Fruit fly (Drosophila melanogaster) whole organism, prepupa: ENCODE results near the gene Tsp29Fa.

Experiments
- CG10669 ChIP-seq: fragments of 200-800 bp; sonication (Bioruptor generic); optimal IDR thresholded peaks from 3 replicates; lab custom pipeline; 2018; ENCODE audit warnings: missing biosample characterization, mild to moderate bottlenecking, missing genetic modification characterization, moderate library complexity
- CG11294 ChIP-seq: fragments of 200-800 bp; sonication (Bioruptor generic); IDR thresholded peaks from 2 replicates; pipeline ENCODE4 v1.3.6; 2022; ENCODE audit warnings: missing biosample characterization, missing genetic modification characterization
- CG11762 ChIP-seq: fragments of 200-800 bp; sonication (Bioruptor generic); optimal IDR thresholded peaks from 3 replicates; lab custom pipeline; 2016; ENCODE audit warnings: missing biosample characterization, missing genetic modification characterization; ENCODE audit not compliant: insufficient read depth
- CG11902 ChIP-seq: fragments of 200-800 bp; sonication (Bioruptor generic); optimal IDR thresholded peaks from 3 replicates; lab custom pipeline; 2016; ENCODE audit warnings: missing biosample characterization, missing genetic modification characterization
- CG15336 ChIP-seq: fragments of 200-800 bp; sonication (Bioruptor generic); IDR thresholded peaks from 2 replicates; pipeline ENCODE4 v1.3.6; 2022; ENCODE audit warnings: missing biosample characterization, missing genetic modification characterization
- CG1621 ChIP-seq: fragments of 200-800 bp; sonication (Bioruptor generic); optimal IDR thresholded peaks from 3 replicates; lab custom pipeline; 2018; ENCODE audit warnings: missing biosample characterization, mild to moderate bottlenecking, missing genetic modification characterization
- CG16779 ChIP-seq: fragments of 200-800 bp; sonication (Bioruptor generic); optimal IDR thresholded peaks from 3 replicates; lab custom pipeline; 2017; ENCODE audit warnings: missing biosample characterization, mild to moderate bottlenecking, missing genetic modification characterization
- CG3032 ChIP-seq: fragments of 200-800 bp; optimal IDR thresholded peaks from 2 replicates; lab custom pipeline; 2019; ENCODE audit warnings: missing biosample characterization, mild to moderate bottlenecking, missing genetic modification characterization, moderate library complexity
- CG34406 ChIP-seq: fragments of 200-800 bp; sonication (Bioruptor generic); optimal IDR thresholded peaks from 3 replicates; lab custom pipeline; 2016; ENCODE audit warnings: missing biosample characterization, missing genetic modification characterization
- CG3919 ChIP-seq: fragments of 200-800 bp; sonication (Bioruptor generic); optimal IDR thresholded peaks from 3 replicates; lab custom pipeline; 2016; ENCODE audit warnings: missing biosample characterization, missing genetic modification characterization
- CG6163 ChIP-seq: fragments of 200-800 bp; sonication (Bioruptor generic); IDR thresholded peaks from 3 replicates; pipeline ENCODE4 v1.3.6; 2022; ENCODE audit warnings: missing biosample characterization, missing genetic modification characterization
- CG6276 ChIP-seq: fragments of 200-800 bp; sonication (Bioruptor generic); optimal IDR thresholded peaks from 2 replicates; lab custom pipeline; 2017; ENCODE audit warnings: missing biosample characterization, mild to moderate bottlenecking, missing genetic modification characterization
- CG6792 ChIP-seq: fragments of 200-800 bp; sonication (Bioruptor generic); optimal IDR thresholded peaks from 3 replicates; lab custom pipeline; 2016; ENCODE audit warnings: missing biosample characterization, missing genetic modification characterization
- CG6808 ChIP-seq: fragments of 200-800 bp; sonication (Bioruptor generic); optimal IDR thresholded peaks from 3 replicates; lab custom pipeline; 2017; ENCODE audit warnings: missing biosample characterization, missing genetic modification characterization, mild to moderate bottlenecking, moderate library complexity, missing genetic modification reagents
- CG6854 ChIP-seq: fragments of 200-800 bp; sonication (Bioruptor generic); optimal IDR thresholded peaks from 2 replicates; lab custom pipeline; 2017; ENCODE audit warnings: missing biosample characterization, mild to moderate bottlenecking, missing genetic modification characterization
- CG8119 ChIP-seq: fragments of 200-800 bp; sonication (Bioruptor generic); IDR thresholded peaks from 3 replicates; pipeline ENCODE4 v1.3.6; 2022; ENCODE audit warnings: missing biosample characterization, missing genetic modification characterization
- CG8632 ChIP-seq: fragments of 200-800 bp; sonication (Bioruptor generic); optimal IDR thresholded peaks from 3 replicates; lab custom pipeline; 2016; ENCODE audit warnings: missing biosample characterization, missing genetic modification characterization
- Eip75B ChIP-seq: fragments of 200-800 bp; sonication (Bioruptor generic); optimal IDR thresholded peaks from 3 replicates; lab custom pipeline; 2016; ENCODE audit warnings: missing biosample characterization, missing genetic modification characterization
- Eip78C ChIP-seq: fragments of 200-800 bp; sonication (Bioruptor generic); peaks from one replicate; lab custom pipeline; 2016; ENCODE audit warnings: missing biosample characterization, missing genetic modification characterization
- Gug ChIP-seq: fragments of 200-800 bp; sonication (Bioruptor generic); IDR thresholded peaks from 2 replicates; pipeline ENCODE4 v1.3.6; 2022; ENCODE audit warnings: missing biosample characterization, missing genetic modification characterization
- Hr38 ChIP-seq: sonication (Bioruptor generic); optimal IDR thresholded peaks from 2 replicates; lab custom pipeline; 2016; ENCODE audit warnings: missing biosample characterization, missing genetic modification characterization
- Hr4 ChIP-seq: fragments of 200-800 bp; sonication (Bioruptor generic); optimal IDR thresholded peaks from 3 replicates; lab custom pipeline; 2016; ENCODE audit warnings: missing biosample characterization, missing genetic modification characterization
- Lpt ChIP-seq: fragments of 200-800 bp; sonication (Bioruptor generic); optimal IDR thresholded peaks from 3 replicates; lab custom pipeline; 2016; ENCODE audit warnings: missing biosample characterization, missing genetic modification characterization
- Met ChIP-seq: fragments of 200-800 bp; sonication (Bioruptor generic); optimal IDR thresholded peaks from 3 replicates; lab custom pipeline; 2016; ENCODE audit warnings: missing biosample characterization, missing genetic modification characterization
- OdsH ChIP-seq: fragments of 200-800 bp; sonication (Bioruptor generic); optimal IDR thresholded peaks from 3 replicates; lab custom pipeline; 2016; ENCODE audit warnings: missing biosample characterization, missing genetic modification characterization
- Sox102F ChIP-seq: fragments of 200-800 bp; sonication (Bioruptor generic); optimal IDR thresholded peaks from 2 replicates; lab custom pipeline; 2016; ENCODE audit warnings: missing biosample characterization, mild to moderate bottlenecking, missing genetic modification characterization
- Sox14 ChIP-seq: fragments of 200-800 bp; sonication (Bioruptor generic); optimal IDR thresholded peaks from 3 replicates; lab custom pipeline; 2016; ENCODE audit warnings: missing biosample characterization, missing genetic modification characterization
- Sox15 ChIP-seq: fragments of 200-800 bp; sonication (Bioruptor generic); optimal IDR thresholded peaks from 3 replicates; lab custom pipeline; 2016; ENCODE audit warnings: missing biosample characterization, missing genetic modification characterization
- acj6 ChIP-seq: fragments of 200-800 bp; sonication (Bioruptor generic); optimal IDR thresholded peaks from 3 replicates; lab custom pipeline; 2016; ENCODE audit warnings: missing biosample characterization, missing genetic modification characterization
- dac ChIP-seq: fragments of 200-800 bp; sonication (Bioruptor generic); optimal IDR thresholded peaks from 2 replicates; lab custom pipeline; 2017; ENCODE audit warnings: missing biosample characterization, mild to moderate bottlenecking, missing genetic modification characterization
- eg ChIP-seq: fragments of 200-800 bp; sonication (Bioruptor generic); IDR thresholded peaks from 3 replicates; pipeline ENCODE4 v1.3.6; 2022; ENCODE audit warnings: missing biosample characterization, missing genetic modification characterization
- esn ChIP-seq: fragments of 200-800 bp; sonication (Bioruptor generic); optimal IDR thresholded peaks from 2 replicates; lab custom pipeline; 2016; ENCODE audit warnings: missing biosample characterization, mild to moderate bottlenecking, missing genetic modification characterization, moderate library complexity
- fd85E ChIP-seq: fragments of 200-800 bp; sonication (Bioruptor generic); optimal IDR thresholded peaks from 3 replicates; lab custom pipeline; 2016; ENCODE audit warnings: missing biosample characterization, missing genetic modification characterization
- fkh ChIP-seq: fragments of 200-800 bp; sonication (Bioruptor generic); optimal IDR thresholded peaks from 3 replicates; lab custom pipeline; 2017; ENCODE audit warnings: missing biosample characterization, mild to moderate bottlenecking, missing genetic modification characterization, moderate library complexity
- net ChIP-seq: fragments of 200-800 bp; sonication (Bioruptor generic); optimal IDR thresholded peaks from 3 replicates; lab custom pipeline; 2016; ENCODE audit warnings: missing biosample characterization, missing genetic modification characterization
- pdm3 ChIP-seq: fragments of 200-800 bp; sonication (Bioruptor generic); optimal IDR thresholded peaks from 3 replicates; lab custom pipeline; 2016; ENCODE audit warnings: missing biosample characterization, missing genetic modification characterization
- ss ChIP-seq, 2 experiments: fragments of 200-800 bp; sonication (Bioruptor generic); optimal IDR thresholded peaks; 2 replicates in 1 of 2; 3 replicates in 1 of 2; lab custom pipeline; 2017 to 2018; ENCODE audit warnings: mild to moderate bottlenecking in 2 of 2, missing biosample characterization in 2 of 2, missing genetic modification characterization in 2 of 2, moderate library complexity in 1 of 2
- svp ChIP-seq: fragments of 200-800 bp; sonication (Bioruptor generic); peaks from one replicate; lab custom pipeline; 2016; ENCODE audit warnings: missing biosample characterization, missing genetic modification characterization
- topi ChIP-seq: fragments of 200-800 bp; sonication (Bioruptor generic); optimal IDR thresholded peaks from 3 replicates; lab custom pipeline; 2016; ENCODE audit warnings: missing biosample characterization, missing genetic modification characterization
- vri ChIP-seq: fragments of 200-800 bp; sonication (Bioruptor generic); optimal IDR thresholded peaks from 3 replicates; lab custom pipeline; 2016; ENCODE audit warnings: missing biosample characterization, mild to moderate bottlenecking, missing genetic modification characterization

The Tsp29Fa gene

dm6 chr2L:8937003-8937402, 3.2 kb downstream of the Tsp29Fa start, which contains the start of gene Tsp29Fb (continued):
- TF ChIP-seq Eip75B (GFP tag; lab: Kevin White, UChicago), result peak; percentile 48
- peak; percentile 75 for TF ChIP-seq esn (GFP tag; lab: Kevin White, UChicago)
- peak; percentile 20 for TF ChIP-seq CG11902
- TF ChIP-seq CG3032 (tag; lab: Kevin White, UChicago), result no peak
- TF ChIP-seq Eip78C (GFP tag; lab: Kevin White, UChicago), result peak; percentile 89
- no peak for TF ChIP-seq CG6854 (GFP tag; lab: Kevin White, UChicago)
- TF ChIP-seq ss (GFP tag; optimal IDR thresholded peaks at IDR 0.05; lab: Kevin White, UChicago), result no peak
- TF ChIP-seq vri, result peak; percentile 4
- peak; percentile 53 for TF ChIP-seq Hr4 (GFP tag; lab: Kevin White, UChicago)
- TF ChIP-seq CG11762 (GFP tag; lab: Kevin White, UChicago), result peak; percentile 23
- peak; percentile 63 for TF ChIP-seq Sox102F (GFP tag; lab: Kevin White, UChicago)
- TF ChIP-seq CG11294 (GFP tag; lab: Robert Waterston, UW), result peak; percentile 26; the same call in 1 of the 2 replicates
- peak; percentile 63 for TF ChIP-seq acj6 (GFP tag; lab: Kevin White, UChicago)
- no peak for TF ChIP-seq fd85E (GFP tag; lab: Kevin White, UChicago)
- peak; percentile 44 for TF ChIP-seq net (GFP tag; lab: Kevin White, UChicago)
- TF ChIP-seq Lpt (GFP tag; lab: Kevin White, UChicago), result no peak
- TF ChIP-seq dac, result no peak
- no peak for TF ChIP-seq CG3919
- no peak for TF ChIP-seq CG1621 (tag; lab: Kevin White, UChicago)
- TF ChIP-seq Sox14, result peak; percentile 61
- peak; percentile 65 for TF ChIP-seq pdm3
- TF ChIP-seq Hr38 (GFP tag; lab: Kevin White, UChicago), result no peak
- TF ChIP-seq Gug, result 0 out of 2 replicates have a peak, but pooled peaks have one; percentile 28
- no peak for TF ChIP-seq CG6808 (GFP tag; lab: Kevin White, UChicago)
- peak; percentile 53; the same call in 1 of the 2 replicates for TF ChIP-seq CG15336
- TF ChIP-seq CG6276, result no peak
- TF ChIP-seq Sox15 (GFP tag; lab: Kevin White, UChicago), result peak; percentile 48

DNA sequence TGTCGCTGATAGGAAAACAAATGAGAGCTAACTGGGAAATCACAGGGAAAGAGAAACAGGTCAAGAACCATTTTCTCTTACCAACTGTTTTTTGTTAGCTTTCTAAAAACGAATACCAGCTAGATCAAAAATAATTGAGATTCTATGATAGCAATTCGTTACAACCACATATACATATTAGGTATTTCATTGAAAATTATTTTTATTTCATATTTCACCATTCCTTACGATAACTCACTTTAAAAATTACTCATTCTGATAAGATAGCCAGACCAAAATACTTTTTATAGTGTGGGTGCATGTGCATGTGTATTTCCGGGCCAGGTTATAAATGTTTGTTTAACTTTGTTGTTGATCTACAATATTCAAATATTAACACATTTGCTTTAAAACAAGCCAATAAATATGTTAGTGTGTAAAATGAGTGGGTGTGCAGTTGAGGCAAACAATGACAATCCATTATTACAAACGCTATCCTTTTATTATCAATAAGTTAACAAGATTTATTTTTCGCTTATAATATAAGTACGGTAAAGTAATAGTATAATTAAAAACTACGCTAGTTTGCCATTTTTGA, 4.2 kb downstream of the Tsp29Fa start:
- TF ChIP-seq Gug (no peak), CG15336 (no peak), fkh (GFP tag; lab: Kevin White, UChicago) (peak; percentile 47), Eip78C (GFP tag; lab: Kevin White, UChicago) (peak; percentile 26), svp (peak; percentile 51), CG6792 (GFP tag; lab: Kevin White, UChicago) (no peak), Met (GFP tag; lab: Kevin White, UChicago) (no peak)

DNA sequence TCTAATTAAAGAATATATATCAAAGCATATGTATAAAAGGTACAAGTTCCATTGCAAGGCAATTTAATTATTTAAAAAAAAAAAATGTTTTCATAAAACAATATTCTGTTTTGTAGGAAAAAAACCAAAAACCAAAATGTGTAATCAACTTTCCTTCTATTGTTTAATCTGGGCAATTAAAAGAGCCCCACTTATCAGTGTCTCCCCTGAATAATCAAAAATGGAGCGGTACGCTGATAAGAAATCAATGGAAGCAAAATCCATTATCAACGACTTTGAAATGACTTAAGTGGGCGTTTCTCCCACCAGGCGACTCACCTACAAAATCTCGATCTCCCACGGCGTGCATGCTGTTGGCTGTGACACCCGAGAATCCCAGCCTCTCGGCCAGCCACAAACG, 6.9 kb downstream of the Tsp29Fa start:
- TF ChIP-seq CG6276, result no peak
- peak; percentile 46 for TF ChIP-seq vri
- TF ChIP-seq CG34406 (GFP tag; lab: Kevin White, UChicago), result no peak
- TF ChIP-seq svp, result peak; percentile 72

DNA sequence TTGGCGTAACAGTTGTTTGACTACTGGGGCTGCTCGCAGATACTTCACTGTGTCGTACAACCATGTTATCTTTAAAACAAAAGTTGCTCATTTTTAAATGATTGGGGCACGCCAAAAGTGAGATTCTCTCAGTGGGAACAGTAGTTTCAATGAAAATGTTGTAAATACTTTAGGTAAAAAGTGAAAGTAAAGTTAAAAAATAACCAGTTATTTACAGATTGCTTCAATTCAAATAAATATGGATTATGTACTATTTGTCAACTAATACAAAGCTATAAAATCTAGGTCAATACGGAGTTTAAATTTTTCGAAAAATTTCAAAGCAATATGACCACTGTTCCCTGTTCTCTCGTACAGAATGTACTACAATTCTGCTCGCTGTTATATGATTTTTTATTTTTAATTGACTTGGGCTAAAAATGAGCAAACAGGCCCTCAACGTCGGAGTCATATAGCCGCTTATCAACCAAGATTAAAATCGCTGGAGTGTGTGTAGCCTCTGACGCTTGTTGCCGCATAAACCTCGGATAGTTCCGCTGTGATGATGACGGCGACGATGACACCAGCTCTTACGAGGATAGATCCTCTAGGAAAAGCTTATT, 8.1 kb downstream of the Tsp29Fa start, which contains the start of gene Argl:
Argl (minus strand) TSS at position 370 of the 602 bp plus-strand sequence.
- peak; percentile 20 for TF ChIP-seq fkh (GFP tag; lab: Kevin White, UChicago)
- no peak for TF ChIP-seq OdsH (GFP tag; lab: Kevin White, UChicago)
- TF ChIP-seq CG6808 (GFP tag; lab: Kevin White, UChicago), result no peak
- no peak for TF ChIP-seq CG10669 (GFP tag; lab: Kevin White, UChicago)
- peak; percentile 3 for TF ChIP-seq pdm3
- TF ChIP-seq ss (GFP tag; optimal IDR thresholded peaks at IDR 0.05; lab: Kevin White, UChicago), result no peak
- no peak for TF ChIP-seq CG6854 (GFP tag; lab: Kevin White, UChicago)
- TF ChIP-seq CG8632 (GFP tag; lab: Kevin White, UChicago), result peak; percentile 18
- TF ChIP-seq CG3919, result no peak
- peak; percentile 18 for TF ChIP-seq Met (GFP tag; lab: Kevin White, UChicago)
- peak; percentile 12 for TF ChIP-seq CG16779 (tag; lab: Kevin White, UChicago)
- TF ChIP-seq svp, result peak; percentile 87
- TF ChIP-seq Eip78C (GFP tag; lab: Kevin White, UChicago), result peak; percentile 83
- no peak for TF ChIP-seq dac
- peak; percentile 51 for TF ChIP-seq vri
- peak; percentile 28 for TF ChIP-seq Hr4 (GFP tag; lab: Kevin White, UChicago)
- peak; percentile 8; the same call in 1 of the 3 replicates for TF ChIP-seq eg (GFP tag; lab: Robert Waterston, UW)
- peak; percentile 36 for TF ChIP-seq Eip75B (GFP tag; lab: Kevin White, UChicago)
- TF ChIP-seq CG6163 (GFP tag; lab: Robert Waterston, UW), result no peak
- TF ChIP-seq topi (GFP tag; lab: Kevin White, UChicago), result peak; percentile 12
- TF ChIP-seq net (GFP tag; lab: Kevin White, UChicago), result peak; percentile 8
- no peak for TF ChIP-seq CG6792 (GFP tag; lab: Kevin White, UChicago)
- no peak for TF ChIP-seq CG8119 (GFP tag; lab: Robert Waterston, UW)
